Worm (Caenorhabditis elegans) whole organism, L1 larva: ENCODE measurements around the gene C32A9.1.
A peak's percentile ranks its signal among the peaks of the same experiment; 100 is the strongest.

Experiments used
- ceh-8 ChIP-seq: fragments of 200-800 bp; sonication (Bioruptor generic); optimal IDR thresholded peaks from 2 replicates; lab custom pipeline; 2018; ENCODE audit warnings: mild to moderate bottlenecking, missing genetic modification characterization, moderate library complexity, missing compliant biosample characterization
- dsc-1 ChIP-seq: sonication (generic microtip); optimal IDR thresholded peaks from 2 replicates; lab custom pipeline; 2016; ENCODE audit warnings: mild to moderate bottlenecking, missing genetic modification characterization, missing compliant biosample characterization
- egl-13 ChIP-seq: sonication (generic microtip); optimal IDR thresholded peaks from 2 replicates; lab custom pipeline; 2016; ENCODE audit warnings: missing genotype, missing genetic modification reagents, missing genetic modification characterization, missing compliant biosample characterization

C32A9.1 gene

DNA sequence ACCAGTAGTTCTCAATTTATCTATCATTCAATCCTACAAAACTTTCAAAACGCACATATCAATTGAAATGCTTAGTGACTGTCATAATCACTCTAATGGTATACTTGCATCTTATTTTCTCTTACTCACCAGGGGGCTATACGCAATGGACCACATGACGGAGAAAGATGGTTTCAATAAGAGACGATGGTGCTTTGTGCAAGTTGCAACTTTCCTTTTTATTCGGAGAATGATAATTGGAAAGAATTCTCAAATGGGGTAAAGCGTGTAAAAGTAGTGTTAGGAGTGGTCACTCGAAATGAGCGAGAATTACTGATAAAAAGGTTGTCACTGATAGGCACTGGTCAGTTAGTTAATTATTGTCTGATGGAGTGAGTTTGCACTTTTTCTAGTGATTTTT is 51.5 kb downstream of the C32A9.1 start:
- TF ChIP-seq egl-13 (no peak), dsc-1 (tag; lab: Kevin White, UChicago) (peak; percentile 51), ceh-8 (GFP tag; lab: Kevin White, UChicago) (no peak)
